Worm (Caenorhabditis elegans) whole organism, L4 larva: ENCODE results near the gene F44E5.2.

Experiments
- T20F7.1 ChIP-seq: fragments of 200-800 bp; sonication (Bioruptor generic); optimal IDR thresholded peaks from 2 replicates; lab custom pipeline; 2018; ENCODE audit warnings: mild to moderate bottlenecking, missing genetic modification characterization, missing compliant biosample characterization
- T26A8.4 ChIP-seq: fragments of 200-800 bp; sonication (Bioruptor generic); IDR thresholded peaks from 2 replicates; pipeline ENCODE4 v1.3.6; 2022; ENCODE audit warnings: missing genetic modification characterization, missing compliant biosample characterization
- Y105C5A.15 ChIP-seq: fragments of 200-800 bp; sonication (Bioruptor generic); IDR thresholded peaks from 2 replicates; pipeline ENCODE4 v1.3.6; 2022; ENCODE audit warnings: missing genetic modification characterization, missing compliant biosample characterization
- Y48G9A.11 ChIP-seq: fragments of 200-800 bp; sonication (Bioruptor generic); IDR thresholded peaks from 2 replicates; pipeline ENCODE4 v1.3.6; 2022; ENCODE audit warnings: missing genetic modification reagents, missing genetic modification characterization, missing compliant biosample characterization
- ZK546.5 ChIP-seq, 2 experiments: sonication (generic microtip); optimal IDR thresholded peaks; 2 replicates each; lab custom pipeline; 2017; ENCODE audit warnings: missing biosample characterization in 2 of 2, missing genetic modification characterization in 2 of 2
- aha-1 ChIP-seq: fragments of 150-350 bp; peaks from one replicate; lab custom pipeline; 2014; ENCODE audit warnings: missing biosample characterization, missing genetic modification characterization
- ama-1 ChIP-seq: fragments of 150-350 bp; optimal IDR thresholded peaks from 2 replicates; lab custom pipeline; 2014; ENCODE audit warnings: inconsistent platforms, mixed read lengths
- ctbp-1 ChIP-seq: fragments of 200-800 bp; sonication (Bioruptor generic); IDR thresholded peaks from 2 replicates; pipeline ENCODE4 v1.3.6; 2022; ENCODE audit warnings: missing genetic modification reagents, missing genetic modification characterization, missing compliant biosample characterization
- daf-16 ChIP-seq, 3 experiments: sonication (generic microtip); optimal IDR thresholded peaks; 2 replicates each; lab custom pipeline; 2016 to 2017; ENCODE audit warnings: missing genetic modification characterization in 3 of 3, missing genetic modification reagents in 3 of 3, mild to moderate bottlenecking in 2 of 3, missing compliant biosample characterization in 2 of 3, missing biosample characterization in 1 of 3, moderate library complexity in 1 of 3
- dmd-9 ChIP-seq: fragments of 200-800 bp; sonication (Bioruptor generic); IDR thresholded peaks from 2 replicates; pipeline ENCODE4 v1.3.6; 2022; ENCODE audit warnings: missing genetic modification reagents, missing genetic modification characterization, missing compliant biosample characterization
- dpl-1 ChIP-seq: fragments of 150-350 bp; optimal IDR thresholded peaks from 2 replicates; lab custom pipeline; 2014; ENCODE audit warnings: missing biosample characterization, missing genetic modification reagents, missing genetic modification characterization
- dve-1 ChIP-seq: sonication (generic microtip); optimal IDR thresholded peaks from 2 replicates; lab custom pipeline; 2017; ENCODE audit warnings: antibody characterized with exemption, mild to moderate bottlenecking, missing genetic modification characterization, missing compliant biosample characterization; ENCODE audit not compliant: insufficient read depth
- egl-43 ChIP-seq: fragments of 200-800 bp; sonication (Bioruptor generic); IDR thresholded peaks from 2 replicates; pipeline ENCODE4 v1.3.6; 2022; ENCODE audit warnings: missing genetic modification reagents, missing genetic modification characterization, missing compliant biosample characterization
- fkh-10 ChIP-seq: fragments of 150-350 bp; optimal IDR thresholded peaks from 2 replicates; lab custom pipeline; 2014; ENCODE audit warnings: missing biosample characterization, missing genetic modification reagents, missing genetic modification characterization
- hif-1 ChIP-seq, 2 experiments: sonication (generic microtip); optimal IDR thresholded peaks; 2 replicates each; lab custom pipeline; 2016 to 2017; ENCODE audit warnings: missing compliant biosample characterization in 2 of 2, missing genetic modification characterization in 2 of 2, missing genetic modification reagents in 2 of 2, missing genotype in 2 of 2, mild to moderate bottlenecking in 1 of 2
- hlh-11 ChIP-seq: fragments of 200-800 bp; sonication (Bioruptor generic); optimal IDR thresholded peaks from 2 replicates; lab custom pipeline; 2018; ENCODE audit warnings: mild to moderate bottlenecking, missing genetic modification characterization, missing compliant biosample characterization
- hlh-30 ChIP-seq: sonication (generic microtip); optimal IDR thresholded peaks from 2 replicates; lab custom pipeline; 2017; ENCODE audit warnings: antibody characterized with exemption, mild to moderate bottlenecking, missing genetic modification characterization, missing compliant biosample characterization; ENCODE audit not compliant: insufficient read depth
- hmg-1.1 ChIP-seq: fragments of 200-800 bp; sonication (Bioruptor generic); IDR thresholded peaks from 2 replicates; pipeline ENCODE4 v1.3.6; 2022; ENCODE audit warnings: missing genetic modification reagents, missing genetic modification characterization, missing compliant biosample characterization
- lsy-2 ChIP-seq, 2 experiments: fragments of 150-350 bp in 1 of 2; sonication (generic microtip) in 1 of 2; optimal IDR thresholded peaks; 2 replicates each; lab custom pipeline; 2014 to 2017; ENCODE audit warnings: missing biosample characterization in 2 of 2, missing genetic modification characterization in 2 of 2
- madf-9 ChIP-seq: fragments of 200-800 bp; sonication (Bioruptor generic); conservative IDR thresholded peaks from 2 replicates; pipeline ENCODE4 v1.3.6; 2022; ENCODE audit warnings: missing genetic modification reagents, missing genetic modification characterization, missing compliant biosample characterization
- nhr-11 ChIP-seq: fragments of 150-350 bp; optimal IDR thresholded peaks from 2 replicates; lab custom pipeline; 2014; ENCODE audit warnings: missing biosample characterization, missing genetic modification characterization
- nhr-28 ChIP-seq: fragments of 150-350 bp; optimal IDR thresholded peaks from 2 replicates; lab custom pipeline; 2014; ENCODE audit warnings: missing biosample characterization, missing genetic modification characterization
- nhr-41 ChIP-seq: fragments of 200-800 bp; sonication (Bioruptor generic); IDR thresholded peaks from 2 replicates; pipeline ENCODE4 v1.3.6; 2022; ENCODE audit warnings: missing genetic modification reagents, missing genetic modification characterization, missing compliant biosample characterization
- nhr-42 ChIP-seq: fragments of 200-800 bp; sonication (Bioruptor generic); IDR thresholded peaks from 2 replicates; pipeline ENCODE4 v1.3.6; 2022; ENCODE audit warnings: missing genetic modification characterization, missing compliant biosample characterization
- nhr-6 ChIP-seq: fragments of 150-350 bp; optimal IDR thresholded peaks from 2 replicates; lab custom pipeline; 2014; ENCODE audit warnings: missing biosample characterization, missing genetic modification characterization
- php-3 ChIP-seq: fragments of 200-800 bp; sonication (Bioruptor generic); IDR thresholded peaks from 2 replicates; pipeline ENCODE4 v1.3.6; 2022; ENCODE audit warnings: missing genetic modification reagents, missing genetic modification characterization, missing compliant biosample characterization
- rbr-2 ChIP-seq: sonication (generic microtip); optimal IDR thresholded peaks from 2 replicates; lab custom pipeline; 2016; ENCODE audit warnings: missing genotype, missing genetic modification characterization, missing compliant biosample characterization
- set-16 ChIP-seq: fragments of 200-800 bp; sonication (Bioruptor generic); IDR thresholded peaks from 2 replicates; pipeline ENCODE4 v1.3.6; 2022; ENCODE audit warnings: missing genetic modification reagents, missing genetic modification characterization, missing compliant biosample characterization
- snpc-4 ChIP-seq: fragments of 150-350 bp; optimal IDR thresholded peaks from 2 replicates; lab custom pipeline; 2014; ENCODE audit warnings: missing biosample characterization, missing genetic modification characterization
- spr-1 ChIP-seq: sonication (generic microtip); optimal IDR thresholded peaks from 2 replicates; lab custom pipeline; 2016; ENCODE audit warnings: mild to moderate bottlenecking, missing genetic modification characterization, missing compliant biosample characterization
- spr-3 ChIP-seq: fragments of 200-800 bp; sonication (Bioruptor generic); optimal IDR thresholded peaks from 2 replicates; lab custom pipeline; 2018; ENCODE audit warnings: mild to moderate bottlenecking, missing genetic modification characterization, missing compliant biosample characterization
- tag-97 ChIP-seq: fragments of 200-800 bp; sonication (Bioruptor generic); IDR thresholded peaks from 2 replicates; pipeline ENCODE4 v1.3.6; 2022; ENCODE audit warnings: missing genetic modification characterization, missing compliant biosample characterization
- unc-62 ChIP-seq, 3 experiments: fragments of 150-350 bp in 1 of 3; sonication (generic microtip); optimal IDR thresholded peaks in 2 of 3; peaks in 1 of 3; 1 replicate in 1 of 3; 2 replicates in 2 of 3; lab custom pipeline; 2014 to 2017; ENCODE audit warnings: missing biosample characterization in 3 of 3, missing genetic modification characterization in 3 of 3, missing genetic modification reagents in 3 of 3, missing genotype in 1 of 3
- vab-7 ChIP-seq: fragments of 200-800 bp; sonication (Bioruptor generic); IDR thresholded peaks from 2 replicates; pipeline ENCODE4 v1.3.6; 2022; ENCODE audit warnings: missing genetic modification reagents, missing genetic modification characterization, missing compliant biosample characterization
- zag-1 ChIP-seq: fragments of 150-350 bp; optimal IDR thresholded peaks from 2 replicates; lab custom pipeline; 2014; ENCODE audit warnings: missing biosample characterization, missing genetic modification characterization
- zfp-3 ChIP-seq: fragments of 200-800 bp; sonication (Bioruptor generic); conservative IDR thresholded peaks from 2 replicates; pipeline ENCODE4 v1.3.6; 2022; ENCODE audit warnings: missing genetic modification reagents, missing genetic modification characterization, missing compliant biosample characterization

F44E5.2 gene

ce11 chrII:11766472-11766871 lies at the start of gene F44E5.2:
Gene F44E5.2, plus strand, starts transcription at chrII:11766772.
- TF ChIP-seq vab-7 (no peak), ctbp-1 (GFP tag; lab: Robert Waterston, UW) (no peak), unc-62 (GFP tag; optimal IDR thresholded peaks at IDR 0.05 in 1 of 2; lab: Kevin White, UChicago) (peak in 1 of 2 experiments; percentile 43), unc-62 (tag; optimal IDR thresholded peaks at IDR 0.05; lab: Kevin White, UChicago) (no peak)
- TF ChIP-seq, all 104 proteins: peak for 1

- TF ChIP-seq snpc-4 (tag; lab: Kevin White, UChicago), result no peak
- TF ChIP-seq spr-3 (GFP tag; lab: Kevin White, UChicago), result peak; percentile 93
- peak; percentile 91 for TF ChIP-seq T20F7.1 (GFP tag; lab: Kevin White, UChicago)
- peak; percentile 95 for TF ChIP-seq spr-1 (tag; lab: Kevin White, UChicago)
- peak; percentile 76 for TF ChIP-seq Y48G9A.11 (GFP tag; lab: Robert Waterston, UW)
These were observed 47.0 kb upstream of the F44E5.2 start for ce11 chrII:11719533-11719932.

- peak; percentile 21 for TF ChIP-seq aha-1 (tag; lab: Kevin White, UChicago)
- no peak for TF ChIP-seq fkh-10
These were observed 46.5 kb upstream of the F44E5.2 start, which contains the start of gene F13D12.3 for ce11 chrII:11720102-11720501. Gene F13D12.3, plus strand, starts transcription at chrII:11720402.

ce11 chrII:11720819-11721218 lies 45.8 kb upstream of the F44E5.2 start:
- TF ChIP-seq spr-3 (GFP tag; lab: Kevin White, UChicago), result peak; percentile 77
- no peak for TF ChIP-seq dmd-9 (GFP tag; lab: Robert Waterston, UW)
- peak; percentile 87 for TF ChIP-seq T20F7.1 (GFP tag; lab: Kevin White, UChicago)
- no peak for TF ChIP-seq dve-1 (tag; lab: Kevin White, UChicago)
- TF ChIP-seq nhr-28, result no peak
- no peak for TF ChIP-seq lsy-2 (tag; optimal IDR thresholded peaks at IDR 0.05; lab: Kevin White, UChicago)
- TF ChIP-seq dpl-1 (GFP tag; lab: Kevin White, UChicago), result no peak
- no peak for TF ChIP-seq zag-1 (tag; lab: Kevin White, UChicago)
- TF ChIP-seq spr-1 (tag; lab: Kevin White, UChicago), result peak; percentile 89
- TF ChIP-seq Y48G9A.11 (GFP tag; lab: Robert Waterston, UW), result peak; percentile 71
- TF ChIP-seq daf-16 (GFP tag; optimal IDR thresholded peaks at IDR 0.05; lab: Kevin White, UChicago), result no peak
- no peak for TF ChIP-seq daf-16 (tag; optimal IDR thresholded peaks at IDR 0.05; lab: Kevin White, UChicago)
- TF ChIP-seq Y105C5A.15 (GFP tag; lab: Robert Waterston, UW), result no peak

ce11 chrII:11721604-11722003 lies 45.0 kb upstream of the F44E5.2 start:
- TF ChIP-seq hlh-11 (tag; lab: Kevin White, UChicago) (no peak), fkh-10 (no peak), php-3 (GFP tag; lab: Robert Waterston, UW) (0 out of 2 replicates have a peak, but pooled peaks have one; percentile 26), nhr-41 (GFP tag; lab: Robert Waterston, UW) (no peak), daf-16 (GFP tag; optimal IDR thresholded peaks at IDR 0.05; lab: Kevin White, UChicago) (no peak), daf-16 (tag; optimal IDR thresholded peaks at IDR 0.05; lab: Kevin White, UChicago) (no peak), nhr-6 (no peak), Y48G9A.11 (GFP tag; lab: Robert Waterston, UW) (no peak), egl-43 (0 out of 2 replicates have a peak, but pooled peaks have one; percentile 6), rbr-2 (tag; lab: Kevin White, UChicago) (no peak), T26A8.4 (GFP tag; lab: Robert Waterston, UW) (no peak), set-16 (GFP tag; lab: Robert Waterston, UW) (peak; percentile 79)

- TF ChIP-seq egl-43 (no peak), ama-1 (lab: Kevin White, UChicago) (no peak), nhr-42 (no peak), spr-3 (GFP tag; lab: Kevin White, UChicago) (no peak), madf-9 (no peak), nhr-11 (tag; lab: Kevin White, UChicago) (peak; percentile 11), tag-97 (GFP tag; lab: Robert Waterston, UW) (no peak), unc-62 (GFP tag; optimal IDR thresholded peaks at IDR 0.05 in 1 of 2; lab: Kevin White, UChicago) (peak in 1 of 2 experiments; percentile 11), unc-62 (tag; optimal IDR thresholded peaks at IDR 0.05; lab: Kevin White, UChicago) (no peak), zfp-3 (GFP tag; lab: Robert Waterston, UW) (no peak), hif-1 (tag; optimal IDR thresholded peaks at IDR 0.05; lab: Kevin White, UChicago) (peak in 1 of 2 experiments; percentile 61), dpl-1 (GFP tag; lab: Kevin White, UChicago) (no peak), aha-1 (tag; lab: Kevin White, UChicago) (peak; percentile 95), ZK546.5 (tag; optimal IDR thresholded peaks at IDR 0.05; lab: Kevin White, UChicago) (no peak), hlh-30 (tag; lab: Kevin White, UChicago) (no peak), hmg-1.1 (GFP tag; lab: Robert Waterston, UW) (no peak), spr-1 (tag; lab: Kevin White, UChicago) (no peak), T20F7.1 (GFP tag; lab: Kevin White, UChicago) (no peak)
These were observed 44.4 kb upstream of the F44E5.2 start for ce11 chrII:11722164-11722563.
